Fruit fly (Drosophila melanogaster) whole organism, embryonic: ENCODE results near the gene CG10208.
A peak's percentile ranks its signal among the peaks of the same experiment; 100 is the strongest.

Experiments used
- Adf1 ChIP-seq: fragments of 200-800 bp; sonication (Bioruptor generic); IDR thresholded peaks from 2 replicates; pipeline ENCODE4 v1.3.6; 2022; ENCODE audit warnings: missing biosample characterization, missing genetic modification characterization
- C15 ChIP-seq: fragments of 200-800 bp; sonication (Bioruptor generic); IDR thresholded peaks from 3 replicates; pipeline ENCODE4 v1.3.6; 2022; ENCODE audit warnings: missing biosample characterization, missing genetic modification characterization
- CG10147 ChIP-seq: fragments of 200-800 bp; sonication (Bioruptor generic); optimal IDR thresholded peaks from 2 replicates; lab custom pipeline; 2019; ENCODE audit warnings: missing biosample characterization, mild to moderate bottlenecking, missing genetic modification characterization, moderate library complexity
- CG10321 ChIP-seq: fragments of 200-800 bp; sonication (Bioruptor generic); IDR thresholded peaks from 2 replicates; pipeline ENCODE4 v1.3.6; 2022; ENCODE audit warnings: missing biosample characterization, missing genetic modification characterization
- CG10543 ChIP-seq: fragments of 200-800 bp; sonication (Bioruptor generic); optimal IDR thresholded peaks from 3 replicates; lab custom pipeline; 2017; ENCODE audit warnings: missing biosample characterization, mild to moderate bottlenecking, missing genetic modification characterization, moderate library complexity
- CG11504 ChIP-seq: fragments of 200-800 bp; sonication (Bioruptor generic); optimal IDR thresholded peaks from 3 replicates; lab custom pipeline; 2019; ENCODE audit warnings: missing biosample characterization, mild to moderate bottlenecking, missing genetic modification characterization, moderate library complexity
- CG12299 ChIP-seq: fragments of 200-800 bp; sonication (Bioruptor generic); optimal IDR thresholded peaks from 2 replicates; lab custom pipeline; 2018; ENCODE audit warnings: missing biosample characterization, mild to moderate bottlenecking, missing genetic modification characterization
- CG13287 ChIP-seq: fragments of 200-800 bp; sonication (Bioruptor generic); IDR thresholded peaks from 2 replicates; pipeline ENCODE4 v1.3.6; 2022; ENCODE audit warnings: missing biosample characterization, missing genetic modification characterization; ENCODE audit not compliant: partially characterized antibody
- CG15269 ChIP-seq: fragments of 200-800 bp; sonication (Bioruptor generic); optimal IDR thresholded peaks from 2 replicates; lab custom pipeline; 2018; ENCODE audit warnings: missing biosample characterization, mild to moderate bottlenecking, missing genetic modification characterization, moderate library complexity
- CG15514 ChIP-seq: fragments of 200-800 bp; sonication (Bioruptor generic); optimal IDR thresholded peaks from 3 replicates; lab custom pipeline; 2017; ENCODE audit warnings: missing biosample characterization, missing genetic modification characterization, mild to moderate bottlenecking, moderate library complexity, missing genetic modification reagents
- CG17328 ChIP-seq: fragments of 200-800 bp; sonication (Bioruptor generic); IDR thresholded peaks from 2 replicates; pipeline ENCODE4 v1.3.6; 2022; ENCODE audit warnings: missing biosample characterization, missing genetic modification characterization
- CG17385 ChIP-seq: fragments of 200-800 bp; sonication (Bioruptor generic); optimal IDR thresholded peaks from 3 replicates; lab custom pipeline; 2018; ENCODE audit warnings: missing biosample characterization, mild to moderate bottlenecking, missing genetic modification characterization
- CG17829 ChIP-seq: fragments of 200-800 bp; optimal IDR thresholded peaks from 2 replicates; lab custom pipeline; 2019; ENCODE audit warnings: missing biosample characterization, mild to moderate bottlenecking, missing genetic modification characterization, moderate library complexity
- CG2116 ChIP-seq: fragments of 200-800 bp; sonication (Bioruptor generic); optimal IDR thresholded peaks from 3 replicates; lab custom pipeline; 2018; ENCODE audit warnings: missing biosample characterization, mild to moderate bottlenecking, missing genetic modification characterization
- CG2120 ChIP-seq: fragments of 200-800 bp; sonication (Bioruptor generic); optimal IDR thresholded peaks from 3 replicates; lab custom pipeline; 2016; ENCODE audit warnings: missing biosample characterization, missing genetic modification characterization
- CG3065 ChIP-seq: fragments of 200-800 bp; sonication (Bioruptor generic); optimal IDR thresholded peaks from 2 replicates; lab custom pipeline; 2016; ENCODE audit warnings: missing biosample characterization, missing genetic modification characterization
- CG3838 ChIP-seq: fragments of 200-800 bp; sonication (Bioruptor generic); optimal IDR thresholded peaks from 3 replicates; lab custom pipeline; 2016; ENCODE audit warnings: missing biosample characterization, missing genetic modification characterization
- CG4730 ChIP-seq: fragments of 200-800 bp; sonication (Bioruptor generic); IDR thresholded peaks from 2 replicates; pipeline ENCODE4 v1.3.6; 2022; ENCODE audit warnings: missing biosample characterization, missing genetic modification characterization
- CG6813 ChIP-seq: fragments of 200-800 bp; sonication (Bioruptor generic); optimal IDR thresholded peaks from 2 replicates; lab custom pipeline; 2017; ENCODE audit warnings: missing biosample characterization, missing genetic modification characterization, mild to moderate bottlenecking, moderate library complexity, missing genetic modification reagents
- CG7556 ChIP-seq: fragments of 200-800 bp; sonication (Bioruptor generic); optimal IDR thresholded peaks from 2 replicates; lab custom pipeline; 2017; ENCODE audit warnings: missing biosample characterization, mild to moderate bottlenecking, missing genetic modification characterization
- CG8290 ChIP-seq, 3 experiments: fragments of 200-800 bp; sonication (Bioruptor generic); optimal IDR thresholded peaks; 2 replicates each; lab custom pipeline; 2016 to 2019; ENCODE audit warnings: missing biosample characterization in 3 of 3, missing genetic modification characterization in 3 of 3, mild to moderate bottlenecking in 2 of 3, moderate library complexity in 1 of 3
- Dll ChIP-seq: fragments of 200-800 bp; sonication (Bioruptor generic); IDR thresholded peaks from 4 replicates; pipeline ENCODE4 v1.3.6; 2022; ENCODE audit warnings: missing biosample characterization, missing genetic modification characterization; ENCODE audit not compliant: partially characterized antibody
- Drgx ChIP-seq: fragments of 200-800 bp; sonication (Bioruptor generic); IDR thresholded peaks from 2 replicates; pipeline ENCODE4 v1.3.6; 2022; ENCODE audit warnings: missing biosample characterization, missing genetic modification characterization
- HLH54F ChIP-seq: fragments of 200-800 bp; sonication (Bioruptor generic); optimal IDR thresholded peaks from 3 replicates; lab custom pipeline; 2016; ENCODE audit warnings: missing biosample characterization, missing genetic modification characterization
- Nf-YA ChIP-seq: fragments of 200-800 bp; sonication (Bioruptor generic); IDR thresholded peaks from 2 replicates; pipeline ENCODE4 v1.3.6; 2022; ENCODE audit warnings: missing biosample characterization, missing genetic modification characterization
- Taf1 ChIP-seq: fragments of 200-800 bp; sonication (Bioruptor generic); IDR thresholded peaks from 2 replicates; pipeline ENCODE4 v1.3.6; 2022; ENCODE audit warnings: missing biosample characterization, missing genetic modification characterization
- ab ChIP-seq: fragments of 200-800 bp; sonication (Bioruptor generic); optimal IDR thresholded peaks from 2 replicates; lab custom pipeline; 2016; ENCODE audit warnings: missing biosample characterization, missing genetic modification characterization
- bsh ChIP-seq, 2 experiments: fragments of 200-800 bp; sonication (Bioruptor generic); optimal IDR thresholded peaks; 2 replicates each; lab custom pipeline; 2017 to 2018; ENCODE audit warnings: mild to moderate bottlenecking in 2 of 2, missing biosample characterization in 2 of 2, missing genetic modification characterization in 2 of 2, moderate library complexity in 1 of 2
- cg ChIP-seq: fragments of 200-800 bp; sonication (Bioruptor generic); optimal IDR thresholded peaks from 3 replicates; lab custom pipeline; 2019; ENCODE audit warnings: missing biosample characterization, mild to moderate bottlenecking, missing genetic modification characterization, moderate library complexity
- da ChIP-seq: fragments of 200-800 bp; sonication (Bioruptor generic); optimal IDR thresholded peaks from 2 replicates; lab custom pipeline; 2016; ENCODE audit warnings: missing biosample characterization, missing genetic modification characterization
- dm ChIP-seq: fragments of 200-800 bp; sonication (Bioruptor generic); optimal IDR thresholded peaks from 3 replicates; lab custom pipeline; 2016; ENCODE audit warnings: missing biosample characterization, missing genetic modification characterization
- dmrt99B ChIP-seq: fragments of 200-800 bp; sonication (Bioruptor generic); optimal IDR thresholded peaks from 2 replicates; lab custom pipeline; 2018; ENCODE audit warnings: missing biosample characterization, mild to moderate bottlenecking, missing genetic modification characterization, moderate library complexity
- ems ChIP-seq: fragments of 200-800 bp; sonication (Bioruptor generic); optimal IDR thresholded peaks from 3 replicates; lab custom pipeline; 2016; ENCODE audit warnings: missing biosample characterization, missing genetic modification characterization
- eve ChIP-seq, 2 experiments: fragments of >200 bp; optimal IDR thresholded peaks; 2 replicates each; lab custom pipeline; 2017; ENCODE audit warnings: missing biosample characterization in 2 of 2, missing genetic modification characterization in 2 of 2
- eyg ChIP-seq: fragments of 200-800 bp; sonication (Bioruptor generic); optimal IDR thresholded peaks from 3 replicates; lab custom pipeline; 2016; ENCODE audit warnings: missing biosample characterization, missing genetic modification characterization
- gfzf ChIP-seq: fragments of 200-800 bp; sonication (Bioruptor generic); optimal IDR thresholded peaks from 2 replicates; lab custom pipeline; 2016; ENCODE audit warnings: missing biosample characterization, mild to moderate bottlenecking, missing genetic modification characterization, moderate library complexity
- gt ChIP-seq: fragments of 200-800 bp; sonication (Bioruptor generic); IDR thresholded peaks from 2 replicates; pipeline ENCODE4 v1.3.6; 2022; ENCODE audit warnings: missing biosample characterization, missing genetic modification characterization
- hb ChIP-seq: fragments of 200-800 bp; sonication (Bioruptor generic); IDR thresholded peaks from 3 replicates; pipeline ENCODE4 v1.3.6; 2022; ENCODE audit warnings: missing biosample characterization, missing genetic modification characterization; ENCODE audit not compliant: partially characterized antibody
- ind ChIP-seq: fragments of 200-800 bp; sonication (Bioruptor generic); optimal IDR thresholded peaks from 3 replicates; lab custom pipeline; 2016; ENCODE audit warnings: missing biosample characterization, missing genetic modification characterization
- lab ChIP-seq: fragments of 200-800 bp; sonication (Bioruptor generic); optimal IDR thresholded peaks from 3 replicates; lab custom pipeline; 2017; ENCODE audit warnings: missing biosample characterization, missing genetic modification characterization, mild to moderate bottlenecking, moderate library complexity, missing genetic modification reagents
- lilli ChIP-seq: fragments of 200-800 bp; sonication (Bioruptor generic); optimal IDR thresholded peaks from 3 replicates; lab custom pipeline; 2016; ENCODE audit warnings: missing biosample characterization, missing genetic modification characterization
- nau ChIP-seq: fragments of 200-800 bp; sonication (Bioruptor generic); optimal IDR thresholded peaks from 3 replicates; lab custom pipeline; 2017; ENCODE audit warnings: missing biosample characterization, mild to moderate bottlenecking, missing genetic modification characterization, missing genetic modification reagents
- oc ChIP-seq: fragments of 200-800 bp; sonication (Bioruptor generic); optimal IDR thresholded peaks from 2 replicates; lab custom pipeline; 2018; ENCODE audit warnings: missing biosample characterization, mild to moderate bottlenecking, missing genetic modification characterization, moderate library complexity
- ro ChIP-seq: fragments of 200-800 bp; sonication (Bioruptor generic); IDR thresholded peaks from 2 replicates; pipeline ENCODE4 v1.3.6; 2022; ENCODE audit warnings: missing biosample characterization, missing genetic modification characterization
- slbo ChIP-seq: fragments of 200-800 bp; sonication (Bioruptor generic); IDR thresholded peaks from 2 replicates; pipeline ENCODE4 v1.3.6; 2022; ENCODE audit warnings: missing biosample characterization, missing genetic modification characterization
- so ChIP-seq: fragments of 200-800 bp; sonication (Bioruptor generic); IDR thresholded peaks from 3 replicates; pipeline ENCODE4 v1.3.6; 2022; ENCODE audit warnings: missing biosample characterization, missing genetic modification characterization
- sob ChIP-seq: fragments of 200-800 bp; sonication (Bioruptor generic); IDR thresholded peaks from 2 replicates; pipeline ENCODE4 v1.3.6; 2022; ENCODE audit warnings: missing biosample characterization, missing genetic modification characterization
- tx ChIP-seq: fragments of 200-800 bp; sonication (Bioruptor generic); optimal IDR thresholded peaks from 2 replicates; lab custom pipeline; 2016; ENCODE audit warnings: missing biosample characterization, missing genetic modification characterization
- vvl ChIP-seq: fragments of 200-800 bp; sonication (Bioruptor generic); IDR thresholded peaks from 2 replicates; pipeline ENCODE4 v1.3.6; 2022; ENCODE audit warnings: missing biosample characterization, missing genetic modification characterization
- zen ChIP-seq: fragments of 200-800 bp; sonication (Bioruptor generic); optimal IDR thresholded peaks from 3 replicates; lab custom pipeline; 2018; ENCODE audit warnings: missing biosample characterization, mild to moderate bottlenecking, missing genetic modification characterization, moderate library complexity
- zfh2 ChIP-seq: fragments of 200-800 bp; sonication (Bioruptor generic); optimal IDR thresholded peaks from 2 replicates; lab custom pipeline; 2016; ENCODE audit warnings: missing biosample characterization, missing genetic modification characterization

CG10208 gene

DNA sequence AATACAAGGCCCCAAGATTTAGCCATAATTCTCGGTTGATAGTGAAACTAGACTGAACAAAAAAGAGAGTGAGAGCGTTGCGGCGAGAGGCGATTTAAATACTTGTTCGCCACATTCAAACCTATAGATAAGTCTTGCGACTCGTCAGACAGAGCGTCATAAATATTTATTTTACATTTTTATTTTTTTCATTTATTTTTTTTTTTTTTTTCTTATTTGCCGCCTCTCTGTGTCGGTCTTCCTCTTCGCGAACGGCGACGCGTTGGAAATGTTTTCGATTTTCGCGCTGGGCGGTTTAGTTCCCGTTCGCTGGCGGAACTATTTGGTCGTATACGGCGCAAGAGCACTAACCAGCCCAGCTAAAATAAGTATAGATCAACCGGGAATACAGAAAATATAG lies 45.8 kb downstream of the CG10208 start (continued):
- 0 out of 2 replicates have a peak, but pooled peaks have one; percentile 19 for TF ChIP-seq Adf1
- no peak for TF ChIP-seq CG2120 (GFP tag; lab: Kevin White, UChicago)
- TF ChIP-seq CG17328 (GFP tag; lab: Robert Waterston, UW): no peak
- peak; percentile 0 for TF ChIP-seq CG10543 (GFP tag; lab: Kevin White, UChicago)
- TF ChIP-seq CG12299 (tag; lab: Kevin White, UChicago): no peak
- TF ChIP-seq hb (GFP tag; lab: Robert Waterston, UW): no peak
- peak; percentile 45 for TF ChIP-seq CG17385
- TF ChIP-seq CG13287: peak; percentile 22; the same call in 1 of the 2 replicates
- no peak for TF ChIP-seq nau (GFP tag; lab: Kevin White, UChicago)
- TF ChIP-seq C15 (GFP tag; lab: Robert Waterston, UW): no peak
- TF ChIP-seq Dll: no peak
- TF ChIP-seq CG17829 (tag; lab: Kevin White, UChicago): no peak
- no peak for TF ChIP-seq zen (tag; lab: Kevin White, UChicago)
- TF ChIP-seq ab (GFP tag; lab: Kevin White, UChicago): no peak
- TF ChIP-seq eve (GFP tag; optimal IDR thresholded peaks at IDR 0.05; lab: Kevin White, UChicago): no peak
- TF ChIP-seq ro (GFP tag; lab: Robert Waterston, UW): no peak
- no peak for TF ChIP-seq CG15269 (tag; lab: Kevin White, UChicago)
- TF ChIP-seq vvl (GFP tag; lab: Robert Waterston, UW): 0 out of 2 replicates have a peak, but pooled peaks have one; percentile 27
- TF ChIP-seq oc (tag; lab: Kevin White, UChicago): no peak
- no peak for TF ChIP-seq eyg (GFP tag; lab: Kevin White, UChicago)
- TF ChIP-seq CG10147 (GFP tag; lab: Kevin White, UChicago): no peak
- no peak for TF ChIP-seq lilli (GFP tag; lab: Kevin White, UChicago)
- TF ChIP-seq gt (GFP tag; lab: Robert Waterston, UW): no peak
- TF ChIP-seq CG6813 (GFP tag; lab: Kevin White, UChicago): no peak
- TF ChIP-seq CG10321 (GFP tag; lab: Robert Waterston, UW): no peak
- TF ChIP-seq slbo (GFP tag; lab: Robert Waterston, UW): no peak
- TF ChIP-seq cg: no peak
- peak; percentile 29 for TF ChIP-seq lab (GFP tag; lab: Kevin White, UChicago)
- peak; percentile 28 for TF ChIP-seq CG15514 (GFP tag; lab: Kevin White, UChicago)
- TF ChIP-seq CG2116 (GFP tag; lab: Kevin White, UChicago): no peak
- TF ChIP-seq da (GFP tag; lab: Kevin White, UChicago): no peak
- no peak for TF ChIP-seq HLH54F (GFP tag; lab: Kevin White, UChicago)
- TF ChIP-seq CG11504 (tag; lab: Kevin White, UChicago): no peak
- peak in 1 of 2 experiments; percentile 57 for TF ChIP-seq bsh (GFP tag; optimal IDR thresholded peaks at IDR 0.05; lab: Kevin White, UChicago)
- no peak for TF ChIP-seq tx (GFP tag; lab: Kevin White, UChicago)
- no peak for TF ChIP-seq CG3838 (GFP tag; lab: Kevin White, UChicago)
- no peak for TF ChIP-seq zfh2
- no peak for TF ChIP-seq so (GFP tag; lab: Robert Waterston, UW)
- TF ChIP-seq CG4730 (GFP tag; lab: Robert Waterston, UW): no peak
- TF ChIP-seq sob (GFP tag; lab: Robert Waterston, UW): 0 out of 2 replicates have a peak, but pooled peaks have one; percentile 6
- TF ChIP-seq dm: no peak
- TF ChIP-seq gfzf: no peak
- no peak for TF ChIP-seq CG8290 (GFP tag; optimal IDR thresholded peaks at IDR 0.05; lab: Kevin White, UChicago)
- TF ChIP-seq CG8290 (tag; optimal IDR thresholded peaks at IDR 0.05; lab: Kevin White, UChicago): no peak
- no peak for TF ChIP-seq Taf1 (GFP tag; lab: Robert Waterston, UW)
- no peak for TF ChIP-seq Nf-YA (GFP tag; lab: Robert Waterston, UW)
- TF ChIP-seq ems (GFP tag; lab: Kevin White, UChicago): no peak
- no peak for TF ChIP-seq dmrt99B (tag; lab: Kevin White, UChicago)
- no peak for TF ChIP-seq CG3065
- TF ChIP-seq ind: no peak
- peak; percentile 51; the same call in 1 of the 2 replicates for TF ChIP-seq Drgx (GFP tag; lab: Robert Waterston, UW)
- TF ChIP-seq CG7556 (GFP tag; lab: Kevin White, UChicago): no peak
